Worm (Caenorhabditis elegans) whole organism, L1 larva: ENCODE results near the gene cex-1.

Source experiments
- C04F5.9 ChIP-seq: sonication (generic microtip); optimal IDR thresholded peaks from 2 replicates; lab custom pipeline; 2016; ENCODE audit warnings: missing genetic modification characterization, missing compliant biosample characterization
- C16A3.4 ChIP-seq: fragments of 150-350 bp; optimal IDR thresholded peaks from 2 replicates; lab custom pipeline; 2014; ENCODE audit warnings: missing biosample characterization, missing genetic modification characterization
- Y116A8C.19 ChIP-seq: sonication (generic microtip); optimal IDR thresholded peaks from 2 replicates; lab custom pipeline; 2016; ENCODE audit warnings: missing compliant biosample characterization, missing genetic modification characterization, borderline replicate concordance
- aha-1 ChIP-seq: fragments of 150-350 bp; optimal IDR thresholded peaks from 2 replicates; lab custom pipeline; 2014; ENCODE audit warnings: missing biosample characterization, missing genetic modification characterization
- aly-2 ChIP-seq: fragments of 150-350 bp; optimal IDR thresholded peaks from 2 replicates; lab custom pipeline; 2014; ENCODE audit warnings: missing biosample characterization, missing genetic modification characterization
- ceh-63 ChIP-seq: fragments of 200-800 bp; sonication (Bioruptor generic); optimal IDR thresholded peaks from 2 replicates; lab custom pipeline; 2018; ENCODE audit warnings: mild to moderate bottlenecking, missing genetic modification characterization, missing compliant biosample characterization
- ceh-88 ChIP-seq: fragments of 200-800 bp; sonication (Bioruptor generic); IDR thresholded peaks from 2 replicates; pipeline ENCODE4 v1.3.6; 2022; ENCODE audit warnings: missing genetic modification characterization, missing compliant biosample characterization
- dpl-1 ChIP-seq, 3 experiments: fragments of 150-350 bp in 2 of 3; sonication (generic microtip) in 1 of 3; optimal IDR thresholded peaks; 2 replicates each; lab custom pipeline; 2014 to 2017; ENCODE audit warnings: missing biosample characterization in 3 of 3, missing genetic modification characterization in 3 of 3, missing genetic modification reagents in 3 of 3
- efl-1 ChIP-seq, 4 experiments: fragments of 150-350 bp; optimal IDR thresholded peaks in 3 of 4; peaks in 1 of 4; 1 replicate in 1 of 4; 2 replicates in 3 of 4; lab custom pipeline; 2014; ENCODE audit warnings: missing biosample characterization in 2 of 4, missing genetic modification characterization in 2 of 4, missing genetic modification reagents in 2 of 4
- egl-27 ChIP-seq, 2 experiments: fragments of 150-350 bp in 1 of 2; sonication (generic microtip); optimal IDR thresholded peaks; 3 replicates each; lab custom pipeline; 2017 to 2018; ENCODE audit warnings: missing biosample characterization in 2 of 2, missing genetic modification characterization in 2 of 2, missing genetic modification reagents in 2 of 2
- ets-5 ChIP-seq: fragments of 200-800 bp; sonication (Bioruptor generic); IDR thresholded peaks from 2 replicates; pipeline ENCODE4 v1.3.6; 2022; ENCODE audit warnings: missing genetic modification characterization, missing compliant biosample characterization
- fkh-8 ChIP-seq: sonication (generic microtip); optimal IDR thresholded peaks from 2 replicates; lab custom pipeline; 2016; ENCODE audit warnings: mild to moderate bottlenecking, missing genetic modification characterization, missing compliant biosample characterization
- fos-1 ChIP-seq: fragments of 150-350 bp; optimal IDR thresholded peaks from 2 replicates; lab custom pipeline; 2014; ENCODE audit warnings: missing biosample characterization, missing genetic modification characterization
- grh-1 ChIP-seq: fragments of 200-800 bp; sonication (Bioruptor generic); IDR thresholded peaks from 2 replicates; pipeline ENCODE4 v1.3.6; 2022; ENCODE audit warnings: missing genetic modification reagents, missing genetic modification characterization, missing compliant biosample characterization
- hlh-17 ChIP-seq: fragments of 200-800 bp; sonication (Bioruptor generic); optimal IDR thresholded peaks from 2 replicates; lab custom pipeline; 2018; ENCODE audit warnings: missing genetic modification characterization, mild to moderate bottlenecking, missing compliant biosample characterization, moderate library complexity, borderline replicate concordance
- irx-1 ChIP-seq: sonication (generic microtip); optimal IDR thresholded peaks from 2 replicates; lab custom pipeline; 2016; ENCODE audit warnings: missing genetic modification characterization, missing compliant biosample characterization
- lin-15B ChIP-seq: fragments of 150-350 bp; sonication (generic microtip); optimal IDR thresholded peaks from 3 replicates; lab custom pipeline; 2014; ENCODE audit warnings: missing biosample characterization, missing genetic modification characterization
- lin-39 ChIP-seq: fragments of 150-350 bp; optimal IDR thresholded peaks from 2 replicates; lab custom pipeline; 2014; ENCODE audit warnings: missing biosample characterization, missing genetic modification reagents, missing genetic modification characterization
- lir-3 ChIP-seq: sonication (generic microtip); optimal IDR thresholded peaks from 2 replicates; lab custom pipeline; 2016; ENCODE audit warnings: mild to moderate bottlenecking, missing genetic modification characterization, moderate library complexity, missing compliant biosample characterization; ENCODE audit not compliant: poor library complexity
- mdl-1 ChIP-seq, 2 experiments: fragments of 150-350 bp; optimal IDR thresholded peaks; 2 replicates each; lab custom pipeline; 2014 to 2017; ENCODE audit warnings: missing biosample characterization in 2 of 2, missing genetic modification characterization in 2 of 2, inconsistent platforms in 1 of 2
- nhr-12 ChIP-seq: sonication (generic microtip); optimal IDR thresholded peaks from 2 replicates; lab custom pipeline; 2017; ENCODE audit warnings: missing biosample characterization, missing genetic modification characterization
- nhr-19 ChIP-seq: fragments of 200-800 bp; sonication (Bioruptor generic); conservative IDR thresholded peaks from 2 replicates; pipeline ENCODE4 v1.3.6; 2022; ENCODE audit warnings: missing genetic modification characterization, missing compliant biosample characterization
- nhr-20 ChIP-seq: sonication (generic microtip); optimal IDR thresholded peaks from 2 replicates; lab custom pipeline; 2016; ENCODE audit warnings: mild to moderate bottlenecking, missing genetic modification characterization, missing compliant biosample characterization
- nhr-28 ChIP-seq: fragments of 150-350 bp; optimal IDR thresholded peaks from 2 replicates; lab custom pipeline; 2014; ENCODE audit warnings: missing biosample characterization, missing genetic modification characterization
- nhr-47 ChIP-seq: sonication (generic microtip); optimal IDR thresholded peaks from 2 replicates; lab custom pipeline; 2016; ENCODE audit warnings: mild to moderate bottlenecking, missing genetic modification characterization, moderate library complexity, missing compliant biosample characterization
- nhr-77 ChIP-seq: fragments of 150-350 bp; optimal IDR thresholded peaks from 2 replicates; lab custom pipeline; 2014; ENCODE audit warnings: missing biosample characterization, missing genetic modification characterization
- pag-3 ChIP-seq: sonication (generic microtip); optimal IDR thresholded peaks from 2 replicates; lab custom pipeline; 2017; ENCODE audit warnings: missing genetic modification characterization, mild to moderate bottlenecking, missing compliant biosample characterization, antibody characterized with exemption, borderline replicate concordance; ENCODE audit not compliant: insufficient read depth
- pqm-1 ChIP-seq: sonication (generic microtip); optimal IDR thresholded peaks from 3 replicates; lab custom pipeline; 2017; ENCODE audit warnings: missing biosample characterization, missing genetic modification characterization
- rnt-1 ChIP-seq: sonication (generic microtip); optimal IDR thresholded peaks from 2 replicates; lab custom pipeline; 2016; ENCODE audit warnings: mild to moderate bottlenecking, missing genetic modification characterization, moderate library complexity, missing compliant biosample characterization
- skn-1 ChIP-seq: fragments of 150-350 bp; optimal IDR thresholded peaks from 2 replicates; lab custom pipeline; 2014; ENCODE audit warnings: missing biosample characterization, missing genetic modification characterization
- snpc-4 ChIP-seq: fragments of 150-350 bp; optimal IDR thresholded peaks from 2 replicates; lab custom pipeline; 2014; ENCODE audit warnings: missing biosample characterization, missing genetic modification characterization
- sup-37 ChIP-seq: fragments of 200-800 bp; sonication (Bioruptor generic); optimal IDR thresholded peaks from 2 replicates; lab custom pipeline; 2018; ENCODE audit warnings: mild to moderate bottlenecking, missing genetic modification characterization, missing compliant biosample characterization
- tbx-2 ChIP-seq: sonication (generic microtip); optimal IDR thresholded peaks from 2 replicates; lab custom pipeline; 2016; ENCODE audit warnings: missing genetic modification characterization, missing compliant biosample characterization
- tlp-1 ChIP-seq: fragments of 150-350 bp; optimal IDR thresholded peaks from 2 replicates; lab custom pipeline; 2014; ENCODE audit warnings: missing biosample characterization, missing genetic modification characterization
- unc-130 ChIP-seq: fragments of 150-350 bp; optimal IDR thresholded peaks from 2 replicates; lab custom pipeline; 2017; ENCODE audit warnings: missing biosample characterization, missing genetic modification characterization, inconsistent platforms
- unc-30 ChIP-seq: sonication (generic microtip); optimal IDR thresholded peaks from 2 replicates; lab custom pipeline; 2017; ENCODE audit warnings: missing biosample characterization, missing genetic modification characterization
- unc-62 ChIP-seq: fragments of 150-350 bp; optimal IDR thresholded peaks from 2 replicates; lab custom pipeline; 2014; ENCODE audit warnings: missing biosample characterization, missing genetic modification reagents, missing genetic modification characterization
- unc-98 ChIP-seq: fragments of 200-800 bp; sonication (Bioruptor generic); IDR thresholded peaks from 2 replicates; pipeline ENCODE4 v1.3.6; 2022; ENCODE audit warnings: missing genetic modification characterization, missing compliant biosample characterization
- vab-15 ChIP-seq: sonication (generic microtip); optimal IDR thresholded peaks from 2 replicates; lab custom pipeline; 2017; ENCODE audit warnings: missing genotype, mild to moderate bottlenecking, missing genetic modification characterization, missing compliant biosample characterization
- zag-1 ChIP-seq: fragments of 150-350 bp; optimal IDR thresholded peaks from 2 replicates; lab custom pipeline; 2014; ENCODE audit warnings: missing biosample characterization, missing genetic modification characterization
- ztf-11 ChIP-seq, 2 experiments: sonication (generic microtip); optimal IDR thresholded peaks; 2 replicates each; lab custom pipeline; 2016 to 2017; ENCODE audit warnings: missing genetic modification characterization in 2 of 2, missing biosample characterization in 1 of 2, missing compliant biosample characterization in 1 of 2
- ztf-4 ChIP-seq: fragments of 150-350 bp; optimal IDR thresholded peaks from 2 replicates; lab custom pipeline; 2014; ENCODE audit warnings: missing biosample characterization, missing genetic modification characterization

The cex-1 gene

ce11 chrII:5473946-5474423 lies 26.5 kb downstream of the cex-1 start, which contains the start of gene mrps-16 (continued):
- peak; percentile 78 for TF ChIP-seq nhr-19
- peak; percentile 41 for TF ChIP-seq lin-39 (tag; lab: Kevin White, UChicago)
- TF ChIP-seq ets-5 (GFP tag; lab: Robert Waterston, UW), result no peak
- no peak for TF ChIP-seq unc-62 (GFP tag; lab: Kevin White, UChicago)
- peak; percentile 79 for TF ChIP-seq rnt-1 (tag; lab: Kevin White, UChicago)
- peak; percentile 96 to 98 (median 97) for TF ChIP-seq dpl-1 (GFP tag; optimal IDR thresholded peaks at IDR 0.05; lab: Kevin White, UChicago)
- TF ChIP-seq tlp-1 (tag; lab: Kevin White, UChicago), result no peak
- TF ChIP-seq egl-27 (tag; optimal IDR thresholded peaks at IDR 0.05; lab: Kevin White, UChicago), result no peak
- TF ChIP-seq nhr-12 (tag; lab: Kevin White, UChicago), result no peak
- TF ChIP-seq C04F5.9 (tag; lab: Kevin White, UChicago), result peak; percentile 4
- TF ChIP-seq ztf-4 (tag; lab: Kevin White, UChicago), result no peak
- TF ChIP-seq nhr-28 (tag; lab: Kevin White, UChicago), result no peak
- TF ChIP-seq unc-30 (tag; lab: Kevin White, UChicago), result no peak
- TF ChIP-seq ceh-88 (GFP tag; lab: Robert Waterston, UW), result no peak
- TF ChIP-seq C16A3.4 (tag; lab: Kevin White, UChicago), result peak; percentile 80
- TF ChIP-seq Y116A8C.19, result no peak
- no peak for TF ChIP-seq ztf-11 (tag; optimal IDR thresholded peaks at IDR 0.05; lab: Kevin White, UChicago)
- TF ChIP-seq unc-98 (GFP tag; lab: Robert Waterston, UW), result no peak
- peak; percentile 31 for TF ChIP-seq lin-15B (tag; lab: Kevin White, UChicago)
- no peak for TF ChIP-seq aha-1 (tag; lab: Kevin White, UChicago)
- TF ChIP-seq irx-1 (tag; lab: Kevin White, UChicago), result peak; percentile 38
- no peak for TF ChIP-seq pag-3 (tag; lab: Kevin White, UChicago)
- peak; percentile 41 for TF ChIP-seq lir-3 (tag; lab: Kevin White, UChicago)
- TF ChIP-seq pqm-1 (tag; lab: Kevin White, UChicago), result no peak
- peak; percentile 79 for TF ChIP-seq tbx-2 (tag; lab: Kevin White, UChicago)
- TF ChIP-seq mdl-1 (tag; optimal IDR thresholded peaks at IDR 0.05; lab: Kevin White, UChicago), result peak in 1 of 2 experiments; percentile 28
- TF ChIP-seq nhr-47 (tag; lab: Kevin White, UChicago), result peak; percentile 81
- TF ChIP-seq grh-1 (GFP tag; lab: Robert Waterston, UW), result peak; percentile 54
- no peak for TF ChIP-seq sup-37 (GFP tag; lab: Kevin White, UChicago)
- peak; percentile 94 to 98 for TF ChIP-seq efl-1 (optimal IDR thresholded peaks at IDR 0.05; lab: Kevin White, UChicago)
- peak; percentile 99 to 100 for TF ChIP-seq efl-1 (GFP tag; optimal IDR thresholded peaks at IDR 0.05 in 1 of 2; lab: Kevin White, UChicago)
- TF ChIP-seq fos-1 (tag; lab: Kevin White, UChicago), result peak; percentile 45
- no peak for TF ChIP-seq zag-1
- no peak for TF ChIP-seq vab-15 (tag; lab: Kevin White, UChicago)
- peak; percentile 58 for TF ChIP-seq unc-130 (tag; lab: Kevin White, UChicago)
- peak; percentile 52 for TF ChIP-seq skn-1
- peak; percentile 36 for TF ChIP-seq fkh-8 (tag; lab: Kevin White, UChicago)
- no peak for TF ChIP-seq hlh-17 (GFP tag; lab: Kevin White, UChicago)
- TF ChIP-seq nhr-77 (tag; lab: Kevin White, UChicago), result peak; percentile 37
- peak; percentile 73 for TF ChIP-seq nhr-20 (tag; lab: Kevin White, UChicago)
- TF ChIP-seq ceh-63 (GFP tag; lab: Kevin White, UChicago), result no peak
- peak; percentile 24 for TF ChIP-seq aly-2 (tag; lab: Kevin White, UChicago)
- peak; percentile 38 for TF ChIP-seq snpc-4
